Worm (Caenorhabditis elegans) whole organism, midembryonic: ENCODE results near the gene fil-2.

Experiments used
- T22C8.4 ChIP-seq: fragments of 200-800 bp; sonication (Bioruptor generic); IDR thresholded peaks from 2 replicates; pipeline ENCODE4 v1.3.6; 2022; ENCODE audit warnings: missing genetic modification characterization, missing compliant biosample characterization
- cog-1 ChIP-seq: sonication (generic microtip); optimal IDR thresholded peaks from 2 replicates; lab custom pipeline; 2016; ENCODE audit warnings: missing genetic modification characterization, missing compliant biosample characterization
- flt-1 ChIP-seq: fragments of 200-800 bp; sonication (Bioruptor generic); IDR thresholded peaks from 2 replicates; pipeline ENCODE4 v1.3.6; 2022; ENCODE audit warnings: missing genetic modification characterization, missing compliant biosample characterization
- klf-2 ChIP-seq: fragments of 200-800 bp; sonication (Bioruptor generic); conservative IDR thresholded peaks from 2 replicates; pipeline ENCODE4 v1.3.6; 2022; ENCODE audit warnings: missing genetic modification reagents, missing genetic modification characterization, missing compliant biosample characterization
- med-1 ChIP-seq: sonication (generic microtip); optimal IDR thresholded peaks from 2 replicates; lab custom pipeline; 2017; ENCODE audit warnings: missing genetic modification characterization, mild to moderate bottlenecking, missing compliant biosample characterization, antibody characterized with exemption, missing genetic modification reagents; ENCODE audit not compliant: insufficient read depth
- ref-1 ChIP-seq: fragments of 200-800 bp; sonication (Bioruptor generic); conservative IDR thresholded peaks from 2 replicates; pipeline ENCODE4 v1.3.6; 2022; ENCODE audit warnings: missing genetic modification reagents, missing genetic modification characterization, missing compliant biosample characterization
- tab-1 ChIP-seq: fragments of 200-800 bp; sonication (Bioruptor generic); IDR thresholded peaks from 2 replicates; pipeline ENCODE4 v1.3.6; 2022; ENCODE audit warnings: missing genetic modification characterization, missing compliant biosample characterization
- ztf-23 ChIP-seq: fragments of 200-800 bp; sonication (Bioruptor generic); IDR thresholded peaks from 2 replicates; pipeline ENCODE4 v1.3.6; 2022; ENCODE audit warnings: missing genetic modification reagents, missing genetic modification characterization, missing compliant biosample characterization
- ztf-29 ChIP-seq: fragments of 200-800 bp; sonication (Bioruptor generic); IDR thresholded peaks from 2 replicates; pipeline ENCODE4 v1.3.6; 2022; ENCODE audit warnings: missing genetic modification reagents, missing genetic modification characterization, missing compliant biosample characterization

- TF ChIP-seq tab-1 (GFP tag; lab: Robert Waterston, UW) (no peak), ztf-23 (GFP tag; lab: Robert Waterston, UW) (no peak), med-1 (GFP tag; lab: Kevin White, UChicago) (no peak), ztf-29 (no peak), flt-1 (GFP tag; lab: Robert Waterston, UW) (no peak), T22C8.4 (GFP tag; lab: Robert Waterston, UW) (no peak), klf-2 (GFP tag; lab: Robert Waterston, UW) (no peak), cog-1 (no peak), ref-1 (GFP tag; lab: Robert Waterston, UW) (no peak)
These were observed 2.6 kb upstream of the fil-2 start, which contains the start of gene F31F7.1 for ce11 chrV:6276205-6276604.
